Worm (Caenorhabditis elegans): ENCODE measurements around the gene ugt-49.

Gene ugt-49

ce11 chrV:10399290-10399689, 27.2 kb downstream of the ugt-49 start:
- TF ChIP-seq hlh-1 (tag; optimal IDR thresholded peaks at IDR 0.05) (no peak), unc-120 (tag; optimal IDR thresholded peaks at IDR 0.05; ENCODE audit: poor library complexity, severe bottlenecking) (no peak), flh-1 (GFP tag; optimal IDR thresholded peaks at IDR 0.05) (no peak), ham-2 (GFP tag; optimal IDR thresholded peaks at IDR 0.05) (no peak), elt-1 (tag; optimal IDR thresholded peaks at IDR 0.05; ENCODE audit: borderline replicate concordance, insufficient read depth) (no peak), mep-1 (tag; optimal IDR thresholded peaks at IDR 0.05) (no peak), unc-62 (GFP tag; optimal IDR thresholded peaks at IDR 0.05) (no peak), blmp-1 (tag; optimal IDR thresholded peaks at IDR 0.05) (no peak), snpc-4 (tag; optimal IDR thresholded peaks at IDR 0.05) (no peak), M03D4.4 (tag; optimal IDR thresholded peaks at IDR 0.05) (no peak), cnd-1 (tag; optimal IDR thresholded peaks at IDR 0.05) (no peak), sptf-1 (tag; optimal IDR thresholded peaks at IDR 0.05) (no peak), lin-32 (GFP tag; optimal IDR thresholded peaks at IDR 0.05) (no peak)

ce11 chrV:10402804-10403203, 30.7 kb downstream of the ugt-49 start, which contains the start of gene F15H10.8:
TSS of gene F15H10.8 (minus strand) at chrV:10402904.
- TF ChIP-seq nhr-28 (tag; optimal IDR thresholded peaks at IDR 0.05) (no peak), ceh-39 (tag; optimal IDR thresholded peaks at IDR 0.05) (no peak), lin-13 (tag; optimal IDR thresholded peaks at IDR 0.05) (no peak), nhr-76 (tag; optimal IDR thresholded peaks at IDR 0.05) (no peak), nhr-2 (tag; optimal IDR thresholded peaks at IDR 0.05) (no peak), cnd-1 (tag; optimal IDR thresholded peaks at IDR 0.05) (no peak), blmp-1 (tag; optimal IDR thresholded peaks at IDR 0.05) (no peak), tbx-8 (GFP tag; optimal IDR thresholded peaks at IDR 0.05) (no peak), ces-1 (GFP tag; optimal IDR thresholded peaks at IDR 0.05) (no peak), lin-32 (GFP tag; optimal IDR thresholded peaks at IDR 0.05) (no peak), ham-2 (GFP tag; optimal IDR thresholded peaks at IDR 0.05) (no peak), pha-4 (tag; optimal IDR thresholded peaks at IDR 0.05) (no peak), elt-3 (tag; optimal IDR thresholded peaks at IDR 0.05) (no peak), ceh-83 (GFP tag; optimal IDR thresholded peaks at IDR 0.05) (no peak), mls-2 (tag; optimal IDR thresholded peaks at IDR 0.05) (no peak), unc-39 (tag; optimal IDR thresholded peaks at IDR 0.05) (no peak), unc-120 (tag; optimal IDR thresholded peaks at IDR 0.05; ENCODE audit: poor library complexity, severe bottlenecking) (no peak), snpc-4 (tag; optimal IDR thresholded peaks at IDR 0.05) (no peak), flh-1 (GFP tag; optimal IDR thresholded peaks at IDR 0.05) (no peak), sem-2 (GFP tag; optimal IDR thresholded peaks at IDR 0.05) (no peak)

ce11 chrV:10404701-10405100, 32.6 kb downstream of the ugt-49 start:
- no peak for TF ChIP-seq blmp-1 (tag; optimal IDR thresholded peaks at IDR 0.05)
- no peak for TF ChIP-seq zip-8 (tag; optimal IDR thresholded peaks at IDR 0.05)
- TF ChIP-seq drap-1 (GFP tag; optimal IDR thresholded peaks at IDR 0.05) = no peak
- TF ChIP-seq nhr-237 (tag; optimal IDR thresholded peaks at IDR 0.05) = no peak
- TF ChIP-seq sptf-1 (tag; optimal IDR thresholded peaks at IDR 0.05) = no peak
- TF ChIP-seq elt-1 (tag; optimal IDR thresholded peaks at IDR 0.05; ENCODE audit: borderline replicate concordance, insufficient read depth) = no peak
- TF ChIP-seq mep-1 (tag; optimal IDR thresholded peaks at IDR 0.05) = no peak
- no peak for TF ChIP-seq sem-2 (GFP tag; optimal IDR thresholded peaks at IDR 0.05)
- no peak for TF ChIP-seq pha-4 (tag; optimal IDR thresholded peaks at IDR 0.05)
- TF ChIP-seq snpc-4 (tag; optimal IDR thresholded peaks at IDR 0.05) = no peak
- no peak for TF ChIP-seq mls-2 (tag; optimal IDR thresholded peaks at IDR 0.05)
- TF ChIP-seq nhr-28 (tag; optimal IDR thresholded peaks at IDR 0.05) = no peak
- TF ChIP-seq ceh-39 (tag; optimal IDR thresholded peaks at IDR 0.05) = no peak
- no peak for TF ChIP-seq hlh-1 (tag; optimal IDR thresholded peaks at IDR 0.05)
- TF ChIP-seq nhr-76 (tag; optimal IDR thresholded peaks at IDR 0.05) = no peak
- no peak for TF ChIP-seq unc-62 (GFP tag; optimal IDR thresholded peaks at IDR 0.05)
- no peak for TF ChIP-seq ceh-83 (GFP tag; optimal IDR thresholded peaks at IDR 0.05)
- TF ChIP-seq elt-3 (tag; optimal IDR thresholded peaks at IDR 0.05) = no peak
- no peak for TF ChIP-seq lin-13 (tag; optimal IDR thresholded peaks at IDR 0.05)

- TF ChIP-seq nhr-76 (tag; optimal IDR thresholded peaks at IDR 0.05) = no peak
- TF ChIP-seq bed-3 (GFP tag; optimal IDR thresholded peaks at IDR 0.05) = no peak
- no peak for TF ChIP-seq unc-39 (tag; optimal IDR thresholded peaks at IDR 0.05)
- no peak for TF ChIP-seq ztf-11 (tag; optimal IDR thresholded peaks at IDR 0.05)
- no peak for TF ChIP-seq hlh-1 (tag; optimal IDR thresholded peaks at IDR 0.05)
- no peak for TF ChIP-seq sem-2 (GFP tag; optimal IDR thresholded peaks at IDR 0.05)
- TF ChIP-seq elt-1 (tag; optimal IDR thresholded peaks at IDR 0.05; ENCODE audit: borderline replicate concordance, insufficient read depth) = no peak
- no peak for TF ChIP-seq unc-120 (tag; optimal IDR thresholded peaks at IDR 0.05; ENCODE audit: poor library complexity, severe bottlenecking)
- TF ChIP-seq unc-62 (GFP tag; optimal IDR thresholded peaks at IDR 0.05) = no peak
- no peak for TF ChIP-seq elt-3 (tag; optimal IDR thresholded peaks at IDR 0.05)
- TF ChIP-seq nhr-237 (tag; optimal IDR thresholded peaks at IDR 0.05) = no peak
- no peak for TF ChIP-seq M03D4.4 (tag; optimal IDR thresholded peaks at IDR 0.05)
- TF ChIP-seq pha-4 (tag; optimal IDR thresholded peaks at IDR 0.05) = no peak
Measured at ce11 chrV:10406313-10406712, 34.2 kb downstream of the ugt-49 start, which contains the start of gene F15H10.7. TSS of gene F15H10.7 (minus strand) at chrV:10406413.

All from whole organism, mixed stage, embryonic.